Worm (Caenorhabditis elegans): ENCODE data around the gene abu-14.

DNA sequence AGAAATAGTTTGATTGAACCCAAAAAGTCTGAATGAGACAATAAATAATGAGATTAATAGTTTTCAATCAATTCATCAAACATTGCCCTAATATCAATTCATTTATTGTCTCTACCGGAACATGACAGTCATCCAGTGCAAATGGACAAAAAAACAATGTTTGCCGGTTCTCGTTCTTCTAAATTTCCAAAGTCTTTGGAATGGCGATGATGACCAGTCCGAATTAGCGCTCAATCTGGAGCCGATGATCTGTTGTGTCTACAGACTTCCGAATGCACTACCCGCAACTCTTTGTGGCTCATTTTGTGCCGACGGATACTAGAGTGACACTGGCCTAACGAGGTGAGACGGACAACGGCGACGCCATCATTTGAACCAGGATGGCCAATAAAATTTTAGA lies 9.3 kb upstream of the abu-14 start, which contains the start of gene T26C5.3:
- TF ChIP-seq W03F9.2 (tag; optimal IDR thresholded peaks at IDR 0.05) (no peak), him-1 (tag; optimal IDR thresholded peaks at IDR 0.05) (no peak), dao-5 (tag; optimal IDR thresholded peaks at IDR 0.05) (no peak)
